Worm (Caenorhabditis elegans) whole organism, L4 larva: ENCODE results near the gene C16C8.4.

Experiments
- R02D3.7 ChIP-seq: fragments of 150-350 bp; sonication (generic microtip); optimal IDR thresholded peaks from 3 replicates; lab custom pipeline; 2014; ENCODE audit warnings: missing biosample characterization, missing genetic modification characterization
- T26A8.4 ChIP-seq: fragments of 200-800 bp; sonication (Bioruptor generic); IDR thresholded peaks from 2 replicates; pipeline ENCODE4 v1.3.6; 2022; ENCODE audit warnings: missing genetic modification characterization, missing compliant biosample characterization
- Y5F2A.4 ChIP-seq: fragments of 200-800 bp; sonication (Bioruptor generic); optimal IDR thresholded peaks from 2 replicates; lab custom pipeline; 2018; ENCODE audit warnings: mild to moderate bottlenecking, missing genetic modification characterization, missing compliant biosample characterization
- ama-1 ChIP-seq: fragments of 150-350 bp; optimal IDR thresholded peaks from 2 replicates; lab custom pipeline; 2014; ENCODE audit warnings: inconsistent platforms, mixed read lengths
- attf-4 ChIP-seq: sonication (generic microtip); optimal IDR thresholded peaks from 3 replicates; lab custom pipeline; 2017; ENCODE audit warnings: missing biosample characterization, missing genetic modification characterization
- ceh-82 ChIP-seq: sonication (generic microtip); optimal IDR thresholded peaks from 2 replicates; lab custom pipeline; 2017; ENCODE audit warnings: missing biosample characterization, missing genetic modification characterization
- daf-8 ChIP-seq: fragments of 200-800 bp; sonication (Bioruptor generic); IDR thresholded peaks from 2 replicates; pipeline ENCODE4 v1.3.6; 2022; ENCODE audit warnings: missing genetic modification characterization, missing compliant biosample characterization
- dmd-6 ChIP-seq: fragments of 200-800 bp; sonication (Bioruptor generic); IDR thresholded peaks from 2 replicates; pipeline ENCODE4 v1.3.6; 2022; ENCODE audit warnings: missing genetic modification reagents, missing genetic modification characterization, missing compliant biosample characterization
- lim-7 ChIP-seq: fragments of 200-800 bp; sonication (Bioruptor generic); IDR thresholded peaks from 2 replicates; pipeline ENCODE4 v1.3.6; 2022; ENCODE audit warnings: missing genetic modification characterization, missing compliant biosample characterization
- lin-39 ChIP-seq: fragments of 150-350 bp; optimal IDR thresholded peaks from 2 replicates; lab custom pipeline; 2014; ENCODE audit warnings: missing biosample characterization, missing genetic modification reagents, missing genetic modification characterization
- lsy-2 ChIP-seq, 2 experiments: fragments of 150-350 bp in 1 of 2; sonication (generic microtip) in 1 of 2; optimal IDR thresholded peaks; 2 replicates each; lab custom pipeline; 2014 to 2017; ENCODE audit warnings: missing biosample characterization in 2 of 2, missing genetic modification characterization in 2 of 2
- mep-1 ChIP-seq: fragments of 150-350 bp; sonication (generic microtip); optimal IDR thresholded peaks from 3 replicates; lab custom pipeline; 2014; ENCODE audit warnings: missing biosample characterization, missing genetic modification characterization
- mes-2 ChIP-seq: sonication (generic microtip); optimal IDR thresholded peaks from 2 replicates; lab custom pipeline; 2016; ENCODE audit warnings: missing genotype, mild to moderate bottlenecking, missing genetic modification characterization, missing compliant biosample characterization; ENCODE audit not compliant: poor library complexity, severe bottlenecking
- mxl-2 ChIP-seq: fragments of 200-800 bp; sonication (Bioruptor generic); conservative IDR thresholded peaks from 2 replicates; pipeline ENCODE4 v1.3.6; 2022; ENCODE audit warnings: missing genetic modification reagents, missing genetic modification characterization, missing compliant biosample characterization
- mxl-3 ChIP-seq: fragments of 200-800 bp; sonication (Bioruptor generic); optimal IDR thresholded peaks from 2 replicates; lab custom pipeline; 2018; ENCODE audit warnings: mild to moderate bottlenecking, missing genetic modification characterization, missing compliant biosample characterization
- nhr-10 ChIP-seq: fragments of 150-350 bp; optimal IDR thresholded peaks from 2 replicates; lab custom pipeline; 2014; ENCODE audit warnings: missing biosample characterization, missing genetic modification characterization
- nhr-102 ChIP-seq: sonication (generic microtip); optimal IDR thresholded peaks from 2 replicates; lab custom pipeline; 2016; ENCODE audit warnings: mild to moderate bottlenecking, missing genetic modification characterization, moderate library complexity, missing compliant biosample characterization
- nhr-11 ChIP-seq: fragments of 150-350 bp; optimal IDR thresholded peaks from 2 replicates; lab custom pipeline; 2014; ENCODE audit warnings: missing biosample characterization, missing genetic modification characterization
- nhr-111 ChIP-seq: fragments of 200-800 bp; sonication (Bioruptor generic); optimal IDR thresholded peaks from 2 replicates; lab custom pipeline; 2018; ENCODE audit warnings: mild to moderate bottlenecking, missing genetic modification characterization, missing compliant biosample characterization
- nhr-25 ChIP-seq: sonication (generic microtip); optimal IDR thresholded peaks from 2 replicates; lab custom pipeline; 2017; ENCODE audit warnings: missing genetic modification characterization, mild to moderate bottlenecking, missing compliant biosample characterization, antibody characterized with exemption, moderate library complexity, borderline replicate concordance; ENCODE audit not compliant: insufficient read depth
- nhr-42 ChIP-seq: fragments of 200-800 bp; sonication (Bioruptor generic); IDR thresholded peaks from 2 replicates; pipeline ENCODE4 v1.3.6; 2022; ENCODE audit warnings: missing genetic modification characterization, missing compliant biosample characterization
- nhr-6 ChIP-seq: fragments of 150-350 bp; optimal IDR thresholded peaks from 2 replicates; lab custom pipeline; 2014; ENCODE audit warnings: missing biosample characterization, missing genetic modification characterization
- pha-4 ChIP-seq, 2 experiments: fragments of 150-350 bp in 1 of 2; fragments of 200-800 bp in 1 of 2; sonication (Bioruptor generic) in 1 of 2; IDR thresholded peaks in 1 of 2; optimal IDR thresholded peaks in 1 of 2; 2 replicates each; pipeline versions ENCODE4 v1.3.6 to Lab custom; 2014 to 2022; ENCODE audit warnings: missing genetic modification characterization in 2 of 2, missing genetic modification reagents in 2 of 2, missing biosample characterization in 1 of 2, missing compliant biosample characterization in 1 of 2
- rbr-2 ChIP-seq: sonication (generic microtip); optimal IDR thresholded peaks from 2 replicates; lab custom pipeline; 2016; ENCODE audit warnings: missing genotype, missing genetic modification characterization, missing compliant biosample characterization
- set-16 ChIP-seq: fragments of 200-800 bp; sonication (Bioruptor generic); IDR thresholded peaks from 2 replicates; pipeline ENCODE4 v1.3.6; 2022; ENCODE audit warnings: missing genetic modification reagents, missing genetic modification characterization, missing compliant biosample characterization
- snpc-4 ChIP-seq: fragments of 150-350 bp; optimal IDR thresholded peaks from 2 replicates; lab custom pipeline; 2014; ENCODE audit warnings: missing biosample characterization, missing genetic modification characterization
- spr-1 ChIP-seq: sonication (generic microtip); optimal IDR thresholded peaks from 2 replicates; lab custom pipeline; 2016; ENCODE audit warnings: mild to moderate bottlenecking, missing genetic modification characterization, missing compliant biosample characterization
- tag-97 ChIP-seq: fragments of 200-800 bp; sonication (Bioruptor generic); IDR thresholded peaks from 2 replicates; pipeline ENCODE4 v1.3.6; 2022; ENCODE audit warnings: missing genetic modification characterization, missing compliant biosample characterization
- tra-1 ChIP-seq: fragments of 200-800 bp; sonication (Bioruptor generic); IDR thresholded peaks from 2 replicates; pipeline ENCODE4 v1.3.6; 2022; ENCODE audit warnings: missing genetic modification reagents, missing genetic modification characterization, missing compliant biosample characterization
- unc-39 ChIP-seq: sonication (generic microtip); optimal IDR thresholded peaks from 2 replicates; lab custom pipeline; 2017; ENCODE audit warnings: missing biosample characterization, missing genetic modification characterization
- unc-62 ChIP-seq, 3 experiments: fragments of 150-350 bp in 1 of 3; sonication (generic microtip); optimal IDR thresholded peaks in 2 of 3; peaks in 1 of 3; 1 replicate in 1 of 3; 2 replicates in 2 of 3; lab custom pipeline; 2014 to 2017; ENCODE audit warnings: missing biosample characterization in 3 of 3, missing genetic modification characterization in 3 of 3, missing genetic modification reagents in 3 of 3, missing genotype in 1 of 3
- zfp-2 ChIP-seq: sonication (generic microtip); optimal IDR thresholded peaks from 2 replicates; lab custom pipeline; 2016; ENCODE audit warnings: mild to moderate bottlenecking, missing genetic modification characterization, missing compliant biosample characterization
- zip-2 ChIP-seq: fragments of 150-350 bp; optimal IDR thresholded peaks from 2 replicates; lab custom pipeline; 2014; ENCODE audit warnings: missing biosample characterization, missing genetic modification characterization
- ztf-7 ChIP-seq: fragments of 150-350 bp; optimal IDR thresholded peaks from 2 replicates; lab custom pipeline; 2014; ENCODE audit warnings: missing biosample characterization, missing genetic modification characterization

C16C8.4 gene

ce11 chrII:3445285-3445806, 1.2 kb upstream of the C16C8.4 start, which contains the start of the genes C16C8.5 and C16C8.16:
Gene C16C8.5, minus strand, starts transcription at chrII:3445385.
Gene C16C8.16, plus strand, starts transcription at chrII:3445756.
- no peak for TF ChIP-seq lim-7 (GFP tag; lab: Robert Waterston, UW)
- no peak for TF ChIP-seq snpc-4 (tag; lab: Kevin White, UChicago)
- no peak for TF ChIP-seq unc-62 (GFP tag; optimal IDR thresholded peaks at IDR 0.05 in 1 of 2; lab: Kevin White, UChicago)
- no peak for TF ChIP-seq unc-62 (tag; optimal IDR thresholded peaks at IDR 0.05; lab: Kevin White, UChicago)
- no peak for TF ChIP-seq lsy-2 (tag; optimal IDR thresholded peaks at IDR 0.05; lab: Kevin White, UChicago)
- TF ChIP-seq pha-4 (GFP tag; IDR thresholded peaks at IDR 0.05; lab: Robert Waterston, UW), result no peak
- TF ChIP-seq pha-4 (tag; optimal IDR thresholded peaks at IDR 0.05; lab: Kevin White, UChicago), result no peak
- no peak for TF ChIP-seq nhr-111 (GFP tag; lab: Kevin White, UChicago)
- no peak for TF ChIP-seq R02D3.7 (tag; lab: Kevin White, UChicago)
- no peak for TF ChIP-seq zfp-2 (tag; lab: Kevin White, UChicago)
- no peak for TF ChIP-seq nhr-11 (tag; lab: Kevin White, UChicago)
- no peak for TF ChIP-seq rbr-2 (tag; lab: Kevin White, UChicago)
- no peak for TF ChIP-seq T26A8.4
- TF ChIP-seq nhr-6, result no peak
- TF ChIP-seq tra-1 (GFP tag; lab: Robert Waterston, UW), result no peak
- TF ChIP-seq ztf-7 (tag; lab: Kevin White, UChicago), result no peak
- TF ChIP-seq, all 104 proteins: peak for 0

ce11 chrII:3443154-3443553, 1.0 kb downstream of the C16C8.4 start, which contains the start of gene C16C8.22:
Gene C16C8.22, minus strand, starts transcription at chrII:3443254.
- TF ChIP-seq lin-39 (tag; lab: Kevin White, UChicago), result no peak

ce11 chrII:3441377-3441776, 2.8 kb downstream of the C16C8.4 start, which contains the start of gene C16C8.27:
Gene C16C8.27, plus strand, starts transcription at chrII:3441677.
- TF ChIP-seq daf-8 (GFP tag; lab: Robert Waterston, UW) (no peak), unc-62 (GFP tag; optimal IDR thresholded peaks at IDR 0.05 in 1 of 2; lab: Kevin White, UChicago) (peak in 1 of 2 experiments; percentile 1), unc-62 (tag; optimal IDR thresholded peaks at IDR 0.05; lab: Kevin White, UChicago) (no peak)

ce11 chrII:3440641-3440926, 3.6 kb downstream of the C16C8.4 start, which contains the start of gene C16C8.17:
Gene C16C8.17, plus strand, starts transcription at chrII:3440827.
- TF ChIP-seq nhr-10 (tag; lab: Kevin White, UChicago), result no peak
- no peak for TF ChIP-seq set-16
- TF ChIP-seq mes-2 (tag; lab: Kevin White, UChicago), result no peak
- TF ChIP-seq mep-1 (tag; lab: Kevin White, UChicago), result no peak
- TF ChIP-seq Y5F2A.4 (GFP tag; lab: Kevin White, UChicago), result no peak
- no peak for TF ChIP-seq unc-39 (tag; lab: Kevin White, UChicago)
- no peak for TF ChIP-seq mxl-2 (GFP tag; lab: Robert Waterston, UW)
- no peak for TF ChIP-seq attf-4 (tag; lab: Kevin White, UChicago)
- TF ChIP-seq zip-2 (tag; lab: Kevin White, UChicago), result no peak
- no peak for TF ChIP-seq nhr-42
- no peak for TF ChIP-seq tag-97 (GFP tag; lab: Robert Waterston, UW)
- TF ChIP-seq dmd-6, result no peak
- TF ChIP-seq ceh-82 (tag; lab: Kevin White, UChicago), result no peak
- no peak for TF ChIP-seq mxl-3
- no peak for TF ChIP-seq nhr-25 (tag; lab: Kevin White, UChicago)
- no peak for TF ChIP-seq nhr-102 (tag; lab: Kevin White, UChicago)
- TF ChIP-seq ama-1 (lab: Kevin White, UChicago), result no peak
- TF ChIP-seq spr-1, result no peak
